Fruit fly (Drosophila melanogaster) whole organism, embryonic: ENCODE data around the gene Syx18.
A peak's percentile ranks its signal among the peaks of the same experiment; 100 is the strongest.

Experiments used
- Ada2b ChIP-seq: fragments of 200-800 bp; sonication (Bioruptor generic); IDR thresholded peaks from 2 replicates; pipeline ENCODE4 v1.3.6; 2022; ENCODE audit warnings: missing biosample characterization, missing genetic modification characterization
- CG12659 ChIP-seq: fragments of 200-800 bp; sonication (Bioruptor generic); optimal IDR thresholded peaks from 3 replicates; lab custom pipeline; 2017; ENCODE audit warnings: mild to moderate bottlenecking, missing biosample characterization, missing genetic modification reagents, missing genetic modification characterization
- CG12769 ChIP-seq: fragments of 200-800 bp; sonication (Bioruptor generic); optimal IDR thresholded peaks from 2 replicates; lab custom pipeline; 2019; ENCODE audit warnings: missing biosample characterization, mild to moderate bottlenecking, missing genetic modification characterization, moderate library complexity
- CG30431 ChIP-seq: fragments of 200-800 bp; sonication (Bioruptor generic); optimal IDR thresholded peaks from 2 replicates; lab custom pipeline; 2017; ENCODE audit warnings: missing biosample characterization, missing genetic modification characterization
- CG3838 ChIP-seq: fragments of 200-800 bp; sonication (Bioruptor generic); optimal IDR thresholded peaks from 3 replicates; lab custom pipeline; 2016; ENCODE audit warnings: missing biosample characterization, missing genetic modification characterization
- GATAe ChIP-seq: fragments of 200-800 bp; sonication (Bioruptor generic); conservative IDR thresholded peaks from 2 replicates; pipeline ENCODE4 v1.3.6; 2022; ENCODE audit warnings: missing biosample characterization, missing genetic modification characterization
- Med ChIP-seq: fragments of 200-800 bp; sonication (Bioruptor generic); peaks from one replicate; lab custom pipeline; 2016; ENCODE audit warnings: missing biosample characterization, missing genetic modification characterization, mild to moderate bottlenecking, inconsistent platforms, moderate library complexity
- Nf-YC ChIP-seq: fragments of 200-800 bp; optimal IDR thresholded peaks from 3 replicates; lab custom pipeline; 2019; ENCODE audit warnings: missing biosample characterization, mild to moderate bottlenecking, missing genetic modification characterization, moderate library complexity
- Ravus ChIP-seq: fragments of 200-800 bp; sonication (Bioruptor generic); IDR thresholded peaks from 2 replicates; pipeline ENCODE4 v1.3.6; 2022; ENCODE audit warnings: missing biosample characterization, missing genetic modification characterization
- dati ChIP-seq: fragments of 200-800 bp; sonication (Bioruptor generic); IDR thresholded peaks from 2 replicates; pipeline ENCODE4 v1.3.6; 2022; ENCODE audit warnings: missing biosample characterization, missing genetic modification characterization
- ftz-f1 ChIP-seq: fragments of 200-800 bp; sonication (Bioruptor generic); optimal IDR thresholded peaks from 2 replicates; lab custom pipeline; 2016; ENCODE audit warnings: missing biosample characterization, missing genetic modification characterization
- gem ChIP-seq: fragments of 200-800 bp; sonication (Bioruptor generic); optimal IDR thresholded peaks from 2 replicates; lab custom pipeline; 2019; ENCODE audit warnings: missing biosample characterization, mild to moderate bottlenecking, missing genetic modification characterization, moderate library complexity
- salm ChIP-seq: fragments of 200-800 bp; sonication (Bioruptor generic); optimal IDR thresholded peaks from 2 replicates; lab custom pipeline; 2018; ENCODE audit warnings: missing biosample characterization, mild to moderate bottlenecking, missing genetic modification characterization

- TF ChIP-seq gem (tag; lab: Kevin White, UChicago), result no peak
- TF ChIP-seq GATAe (GFP tag; lab: Robert Waterston, UW), result no peak
- TF ChIP-seq Med (GFP tag; lab: Kevin White, UChicago), result peak; percentile 52
- TF ChIP-seq CG3838 (GFP tag; lab: Kevin White, UChicago), result no peak
- no peak for TF ChIP-seq ftz-f1 (GFP tag; lab: Kevin White, UChicago)
- no peak for TF ChIP-seq Ada2b (GFP tag; lab: Robert Waterston, UW)
- no peak for TF ChIP-seq CG30431
- no peak for TF ChIP-seq salm (tag; lab: Kevin White, UChicago)
- no peak for TF ChIP-seq CG12769 (tag; lab: Kevin White, UChicago)
- TF ChIP-seq CG12659 (GFP tag; lab: Kevin White, UChicago), result no peak
- TF ChIP-seq Nf-YC (tag; lab: Kevin White, UChicago), result no peak
- TF ChIP-seq dati, result no peak
- no peak for TF ChIP-seq Ravus (GFP tag; lab: Robert Waterston, UW)
Observed at dm6 chr3R:24577355-24577754, 48.0 kb downstream of the Syx18 start.
